Fruit fly (Drosophila melanogaster) whole organism, embryonic: ENCODE data around the gene CSN6.
A peak's percentile ranks its signal among the peaks of the same experiment; 100 is the strongest.

Source experiments
- Blimp-1 ChIP-seq: fragments of 200-800 bp; sonication (Bioruptor generic); optimal IDR thresholded peaks from 3 replicates; lab custom pipeline; 2018; ENCODE audit warnings: missing biosample characterization, missing genetic modification characterization, mild to moderate bottlenecking, moderate library complexity, missing genetic modification reagents
- CG6689 ChIP-seq: fragments of 200-800 bp; sonication (Bioruptor generic); IDR thresholded peaks from 2 replicates; pipeline ENCODE4 v1.3.6; 2022; ENCODE audit warnings: missing biosample characterization, missing genetic modification characterization
- usp ChIP-seq: fragments of >200 bp; optimal IDR thresholded peaks from 2 replicates; lab custom pipeline; 2017; ENCODE audit warnings: missing biosample characterization, missing genetic modification characterization

- TF ChIP-seq usp (GFP tag; lab: Kevin White, UChicago) (no peak), Blimp-1 (GFP tag; lab: Kevin White, UChicago) (peak; percentile 72), CG6689 (peak; percentile 73)
Measured at dm6 chr3R:22624737-22625136, 44.2 kb downstream of the CSN6 start.
